Worm (Caenorhabditis elegans): Measurements from ENCODE around the gene Y116A8C.470.

DNA sequence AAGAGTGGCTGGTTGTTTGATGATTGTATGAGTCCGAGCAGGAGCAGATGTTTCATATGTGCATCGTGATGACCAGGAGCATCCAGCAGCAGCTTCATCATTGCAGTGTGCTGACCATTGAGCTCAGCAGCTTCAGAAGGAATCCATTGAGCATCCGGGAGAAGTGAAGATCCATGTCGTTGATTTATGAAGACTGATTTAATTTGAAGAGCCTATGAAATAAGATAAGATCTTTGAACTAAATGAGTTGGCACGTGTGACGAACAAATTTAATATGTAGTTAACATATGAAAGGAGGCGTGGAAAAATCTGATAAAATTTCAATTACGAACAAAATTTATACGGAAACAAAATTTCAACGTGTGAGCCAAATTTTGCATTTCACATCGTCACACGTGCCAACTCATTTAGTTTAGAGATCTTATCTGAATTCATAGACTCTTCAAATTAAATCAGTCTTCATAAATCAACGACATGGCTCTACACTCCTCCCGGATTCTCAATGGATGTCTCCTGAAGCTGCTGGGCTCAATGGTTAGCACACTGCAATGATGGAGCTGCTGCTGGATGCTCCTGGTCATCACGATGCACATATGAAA is 1.2 kb downstream of the Y116A8C.470 start, which contains the start of the genes Y116A8C.469 and Y116A8C.468:
- TF ChIP-seq mab-5 (tag; optimal IDR thresholded peaks at IDR 0.05) (no peak), nhr-76 (tag; optimal IDR thresholded peaks at IDR 0.05) (no peak), hlh-1 (tag; optimal IDR thresholded peaks at IDR 0.05) (no peak), unc-62 (GFP tag; optimal IDR thresholded peaks at IDR 0.05) (no peak), lin-13 (tag; optimal IDR thresholded peaks at IDR 0.05) (no peak), unc-39 (tag; optimal IDR thresholded peaks at IDR 0.05) (no peak), nhr-12 (tag; optimal IDR thresholded peaks at IDR 0.05) (no peak), pha-4 (tag; optimal IDR thresholded peaks at IDR 0.05) (no peak), blmp-1 (tag; optimal IDR thresholded peaks at IDR 0.05) (no peak), nhr-2 (tag; optimal IDR thresholded peaks at IDR 0.05) (no peak), ztf-11 (tag; optimal IDR thresholded peaks at IDR 0.05) (no peak), nhr-237 (tag; optimal IDR thresholded peaks at IDR 0.05) (no peak), bed-3 (GFP tag; optimal IDR thresholded peaks at IDR 0.05) (no peak), ceh-39 (tag; optimal IDR thresholded peaks at IDR 0.05) (no peak)
